Worm (Caenorhabditis elegans): Measurements from ENCODE around the gene pals-16.

DNA sequence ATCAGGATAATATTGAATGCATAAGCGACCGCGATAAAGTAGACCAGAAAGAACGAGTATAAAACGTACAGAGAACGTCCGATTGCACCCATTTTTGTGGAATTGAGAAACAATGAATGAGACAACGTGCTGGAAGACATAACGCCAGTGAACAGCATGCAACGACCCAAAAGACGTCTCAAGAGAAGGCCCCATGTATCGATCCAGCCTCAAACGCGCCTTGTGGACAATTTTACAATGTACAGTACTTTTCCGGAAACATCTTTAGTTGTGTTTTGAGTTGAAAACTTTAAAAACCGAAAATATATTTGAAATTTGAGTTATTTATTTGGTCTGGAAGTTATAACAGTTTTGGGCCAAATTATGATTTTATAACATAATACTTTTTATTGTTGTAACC, 49.0 kb upstream of the pals-16 start, which contains the start of gene Y82E9BL.3:
- TF ChIP-seq ref-1 (GFP tag; conservative IDR thresholded peaks at IDR 0.05), result no peak
- TF ChIP-seq klf-2 (GFP tag; conservative IDR thresholded peaks at IDR 0.05), result no peak
- no peak for TF ChIP-seq T22C8.4 (GFP tag; IDR thresholded peaks at IDR 0.05)
- TF ChIP-seq flt-1 (GFP tag; IDR thresholded peaks at IDR 0.05), result no peak

Measured in whole organism, midembryonic.